Worm (Caenorhabditis elegans): ENCODE results near the gene hpa-1.

DNA sequence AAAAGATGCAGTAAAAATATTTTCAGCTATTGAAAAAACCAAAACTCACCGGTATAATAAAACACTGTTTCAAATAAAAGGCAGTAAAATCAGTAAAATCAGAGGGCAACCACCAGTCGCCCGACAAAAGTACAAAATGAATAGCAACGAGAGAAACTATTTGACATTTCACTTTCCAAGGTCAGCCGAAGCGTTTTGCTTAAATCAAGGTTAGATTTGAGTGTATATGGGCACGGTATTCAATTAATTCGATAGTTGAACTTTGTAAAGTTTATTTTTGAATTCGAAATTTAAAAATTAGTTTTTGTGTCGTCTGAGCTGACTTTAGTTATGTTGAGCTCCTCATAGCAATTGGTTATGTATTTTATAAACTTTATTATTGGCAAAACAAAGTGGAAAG lies 40.2 kb downstream of the hpa-1 start:
- TF ChIP-seq rcor-1 (GFP tag; IDR thresholded peaks at IDR 0.05) (no peak), hlh-26 (GFP tag; conservative IDR thresholded peaks at IDR 0.05) (no peak), unc-62 (GFP tag; optimal IDR thresholded peaks at IDR 0.05) (no peak), ceh-40 (GFP tag; IDR thresholded peaks at IDR 0.05) (no peak), nhr-90 (tag; optimal IDR thresholded peaks at IDR 0.05) (no peak), ekl-4 (GFP tag; IDR thresholded peaks at IDR 0.05) (no peak), B0261.1 (tag; optimal IDR thresholded peaks at IDR 0.05) (no peak), ceh-27 (GFP tag; optimal IDR thresholded peaks at IDR 0.05) (no peak), F10E7.11 (tag; optimal IDR thresholded peaks at IDR 0.05) (no peak), atf-7 (tag; optimal IDR thresholded peaks at IDR 0.05) (no peak), let-607 (tag; optimal IDR thresholded peaks at IDR 0.05) (no peak)
